Worm (Caenorhabditis elegans) whole organism, L4 larva: Measurements from ENCODE around the gene gst-31.

Experiments used
- F10B5.3 ChIP-seq: sonication (generic microtip); optimal IDR thresholded peaks from 2 replicates; lab custom pipeline; 2016; ENCODE audit warnings: mild to moderate bottlenecking, missing genetic modification characterization, missing compliant biosample characterization
- F37D6.2 ChIP-seq: sonication (generic microtip); optimal IDR thresholded peaks from 2 replicates; lab custom pipeline; 2016; ENCODE audit warnings: mild to moderate bottlenecking, missing genetic modification characterization, missing compliant biosample characterization
- F49E8.2 ChIP-seq: sonication (generic microtip); optimal IDR thresholded peaks from 2 replicates; lab custom pipeline; 2016; ENCODE audit warnings: missing compliant biosample characterization, mild to moderate bottlenecking, missing genetic modification characterization, borderline replicate concordance
- T20F7.1 ChIP-seq: fragments of 200-800 bp; sonication (Bioruptor generic); optimal IDR thresholded peaks from 2 replicates; lab custom pipeline; 2018; ENCODE audit warnings: mild to moderate bottlenecking, missing genetic modification characterization, missing compliant biosample characterization
- Y105C5A.15 ChIP-seq: fragments of 200-800 bp; sonication (Bioruptor generic); IDR thresholded peaks from 2 replicates; pipeline ENCODE4 v1.3.6; 2022; ENCODE audit warnings: missing genetic modification characterization, missing compliant biosample characterization
- Y48G9A.11 ChIP-seq: fragments of 200-800 bp; sonication (Bioruptor generic); IDR thresholded peaks from 2 replicates; pipeline ENCODE4 v1.3.6; 2022; ENCODE audit warnings: missing genetic modification reagents, missing genetic modification characterization, missing compliant biosample characterization
- Y5F2A.4 ChIP-seq: fragments of 200-800 bp; sonication (Bioruptor generic); optimal IDR thresholded peaks from 2 replicates; lab custom pipeline; 2018; ENCODE audit warnings: mild to moderate bottlenecking, missing genetic modification characterization, missing compliant biosample characterization
- Y75B8A.6 ChIP-seq: fragments of 200-800 bp; sonication (Bioruptor generic); IDR thresholded peaks from 2 replicates; pipeline ENCODE4 v1.3.6; 2022; ENCODE audit warnings: missing genetic modification reagents, missing genetic modification characterization, missing compliant biosample characterization
- ZK546.5 ChIP-seq, 2 experiments: sonication (generic microtip); optimal IDR thresholded peaks; 2 replicates each; lab custom pipeline; 2017; ENCODE audit warnings: missing biosample characterization in 2 of 2, missing genetic modification characterization in 2 of 2
- ama-1 ChIP-seq: fragments of 150-350 bp; optimal IDR thresholded peaks from 2 replicates; lab custom pipeline; 2014; ENCODE audit warnings: inconsistent platforms, mixed read lengths
- arid-1 ChIP-seq: fragments of 200-800 bp; sonication (Bioruptor generic); conservative IDR thresholded peaks from 2 replicates; pipeline ENCODE4 v1.3.6; 2022; ENCODE audit warnings: missing genetic modification reagents, missing genetic modification characterization, missing compliant biosample characterization
- attf-4 ChIP-seq: sonication (generic microtip); optimal IDR thresholded peaks from 3 replicates; lab custom pipeline; 2017; ENCODE audit warnings: missing biosample characterization, missing genetic modification characterization
- ceh-20 ChIP-seq: fragments of 200-800 bp; sonication (Bioruptor generic); IDR thresholded peaks from 2 replicates; pipeline ENCODE4 v1.3.6; 2022; ENCODE audit warnings: missing genetic modification reagents, missing genetic modification characterization, missing compliant biosample characterization
- ceh-28 ChIP-seq: fragments of 150-350 bp; optimal IDR thresholded peaks from 2 replicates; lab custom pipeline; 2014; ENCODE audit warnings: missing biosample characterization, missing genetic modification reagents, missing genetic modification characterization
- ceh-32 ChIP-seq: sonication (generic microtip); optimal IDR thresholded peaks from 2 replicates; lab custom pipeline; 2016; ENCODE audit warnings: mild to moderate bottlenecking, missing genetic modification characterization, missing compliant biosample characterization; ENCODE audit not compliant: poor library complexity
- ceh-44 ChIP-seq: fragments of 200-800 bp; sonication (Bioruptor generic); IDR thresholded peaks from 2 replicates; pipeline ENCODE4 v1.3.6; 2022; ENCODE audit warnings: missing genetic modification reagents, missing genetic modification characterization, missing compliant biosample characterization
- ceh-62 ChIP-seq: sonication (generic microtip); optimal IDR thresholded peaks from 2 replicates; lab custom pipeline; 2017; ENCODE audit warnings: missing biosample characterization, missing genetic modification characterization
- ceh-82 ChIP-seq: sonication (generic microtip); optimal IDR thresholded peaks from 2 replicates; lab custom pipeline; 2017; ENCODE audit warnings: missing biosample characterization, missing genetic modification characterization
- ces-1 ChIP-seq: fragments of 150-350 bp; sonication (generic microtip); optimal IDR thresholded peaks from 4 replicates; lab custom pipeline; 2014; ENCODE audit warnings: missing biosample characterization, missing genetic modification reagents, missing genetic modification characterization
- cey-2 ChIP-seq: sonication (generic microtip); optimal IDR thresholded peaks from 3 replicates; lab custom pipeline; 2017; ENCODE audit warnings: missing genetic modification characterization, mild to moderate bottlenecking, missing compliant biosample characterization, antibody characterized with exemption, borderline replicate concordance; ENCODE audit not compliant: insufficient read depth
- ctbp-1 ChIP-seq: fragments of 200-800 bp; sonication (Bioruptor generic); IDR thresholded peaks from 2 replicates; pipeline ENCODE4 v1.3.6; 2022; ENCODE audit warnings: missing genetic modification reagents, missing genetic modification characterization, missing compliant biosample characterization
- daf-12 ChIP-seq: fragments of 150-350 bp; optimal IDR thresholded peaks from 2 replicates; lab custom pipeline; 2014; ENCODE audit warnings: missing biosample characterization, missing genetic modification reagents, missing genetic modification characterization
- daf-16 ChIP-seq, 3 experiments: sonication (generic microtip); optimal IDR thresholded peaks; 2 replicates each; lab custom pipeline; 2016 to 2017; ENCODE audit warnings: missing genetic modification characterization in 3 of 3, missing genetic modification reagents in 3 of 3, mild to moderate bottlenecking in 2 of 3, missing compliant biosample characterization in 2 of 3, missing biosample characterization in 1 of 3, moderate library complexity in 1 of 3
- daf-19 ChIP-seq: fragments of 200-800 bp; sonication (Bioruptor generic); conservative IDR thresholded peaks from 2 replicates; pipeline ENCODE4 v1.3.6; 2022; ENCODE audit warnings: missing genetic modification characterization, missing compliant biosample characterization
- daf-8 ChIP-seq: fragments of 200-800 bp; sonication (Bioruptor generic); IDR thresholded peaks from 2 replicates; pipeline ENCODE4 v1.3.6; 2022; ENCODE audit warnings: missing genetic modification characterization, missing compliant biosample characterization
- dmd-6 ChIP-seq: fragments of 200-800 bp; sonication (Bioruptor generic); IDR thresholded peaks from 2 replicates; pipeline ENCODE4 v1.3.6; 2022; ENCODE audit warnings: missing genetic modification reagents, missing genetic modification characterization, missing compliant biosample characterization
- duxl-1 ChIP-seq: sonication (generic microtip); optimal IDR thresholded peaks from 2 replicates; lab custom pipeline; 2016; ENCODE audit warnings: mild to moderate bottlenecking, missing genetic modification characterization, moderate library complexity, missing compliant biosample characterization; ENCODE audit not compliant: poor library complexity
- egl-27 ChIP-seq: sonication (generic microtip); optimal IDR thresholded peaks from 3 replicates; lab custom pipeline; 2017; ENCODE audit warnings: missing biosample characterization, missing genetic modification reagents, missing genetic modification characterization
- egl-43 ChIP-seq: fragments of 200-800 bp; sonication (Bioruptor generic); IDR thresholded peaks from 2 replicates; pipeline ENCODE4 v1.3.6; 2022; ENCODE audit warnings: missing genetic modification reagents, missing genetic modification characterization, missing compliant biosample characterization
- hif-1 ChIP-seq, 2 experiments: sonication (generic microtip); optimal IDR thresholded peaks; 2 replicates each; lab custom pipeline; 2016 to 2017; ENCODE audit warnings: missing compliant biosample characterization in 2 of 2, missing genetic modification characterization in 2 of 2, missing genetic modification reagents in 2 of 2, missing genotype in 2 of 2, mild to moderate bottlenecking in 1 of 2
- hlh-11 ChIP-seq: fragments of 200-800 bp; sonication (Bioruptor generic); optimal IDR thresholded peaks from 2 replicates; lab custom pipeline; 2018; ENCODE audit warnings: mild to moderate bottlenecking, missing genetic modification characterization, missing compliant biosample characterization
- lin-1 ChIP-seq: fragments of 200-800 bp; sonication (Bioruptor generic); IDR thresholded peaks from 2 replicates; pipeline ENCODE4 v1.3.6; 2022; ENCODE audit warnings: missing genetic modification reagents, missing genetic modification characterization, missing compliant biosample characterization
- lin-38 ChIP-seq: fragments of 200-800 bp; sonication (Bioruptor generic); IDR thresholded peaks from 2 replicates; pipeline ENCODE4 v1.3.6; 2022; ENCODE audit warnings: missing genetic modification reagents, missing genetic modification characterization, missing compliant biosample characterization
- lin-39 ChIP-seq: fragments of 150-350 bp; optimal IDR thresholded peaks from 2 replicates; lab custom pipeline; 2014; ENCODE audit warnings: missing biosample characterization, missing genetic modification reagents, missing genetic modification characterization
- lir-3 ChIP-seq: sonication (generic microtip); optimal IDR thresholded peaks from 2 replicates; lab custom pipeline; 2016; ENCODE audit warnings: mild to moderate bottlenecking, missing genetic modification characterization, missing compliant biosample characterization
- madf-9 ChIP-seq: fragments of 200-800 bp; sonication (Bioruptor generic); conservative IDR thresholded peaks from 2 replicates; pipeline ENCODE4 v1.3.6; 2022; ENCODE audit warnings: missing genetic modification reagents, missing genetic modification characterization, missing compliant biosample characterization
- mdl-1 ChIP-seq, 2 experiments: fragments of 150-350 bp in 1 of 2; sonication (generic microtip) in 1 of 2; optimal IDR thresholded peaks; 2 replicates each; lab custom pipeline; 2014 to 2017; ENCODE audit warnings: missing biosample characterization in 2 of 2, missing genetic modification characterization in 2 of 2
- mdt-29 ChIP-seq: fragments of 200-800 bp; sonication (Bioruptor generic); IDR thresholded peaks from 2 replicates; pipeline ENCODE4 v1.3.6; 2022; ENCODE audit warnings: missing genetic modification reagents, missing genetic modification characterization, missing compliant biosample characterization
- nhr-237 ChIP-seq: sonication (generic microtip); optimal IDR thresholded peaks from 2 replicates; lab custom pipeline; 2017; ENCODE audit warnings: missing biosample characterization, missing genetic modification characterization
- nhr-28 ChIP-seq: fragments of 150-350 bp; optimal IDR thresholded peaks from 2 replicates; lab custom pipeline; 2014; ENCODE audit warnings: missing biosample characterization, missing genetic modification characterization
- nhr-42 ChIP-seq: fragments of 200-800 bp; sonication (Bioruptor generic); IDR thresholded peaks from 2 replicates; pipeline ENCODE4 v1.3.6; 2022; ENCODE audit warnings: missing genetic modification characterization, missing compliant biosample characterization
- nhr-48 ChIP-seq: sonication (generic microtip); optimal IDR thresholded peaks from 2 replicates; lab custom pipeline; 2016; ENCODE audit warnings: mild to moderate bottlenecking, missing genetic modification characterization, missing compliant biosample characterization
- nhr-6 ChIP-seq: fragments of 150-350 bp; optimal IDR thresholded peaks from 2 replicates; lab custom pipeline; 2014; ENCODE audit warnings: missing biosample characterization, missing genetic modification characterization
- pha-4 ChIP-seq, 2 experiments: fragments of 150-350 bp in 1 of 2; fragments of 200-800 bp in 1 of 2; sonication (Bioruptor generic) in 1 of 2; IDR thresholded peaks in 1 of 2; optimal IDR thresholded peaks in 1 of 2; 2 replicates each; pipeline versions ENCODE4 v1.3.6 to Lab custom; 2014 to 2022; ENCODE audit warnings: missing genetic modification characterization in 2 of 2, missing genetic modification reagents in 2 of 2, missing biosample characterization in 1 of 2, missing compliant biosample characterization in 1 of 2
- pqm-1 ChIP-seq: sonication (generic microtip); optimal IDR thresholded peaks from 2 replicates; lab custom pipeline; 2017; ENCODE audit warnings: missing biosample characterization, missing genetic modification characterization
- set-16 ChIP-seq: fragments of 200-800 bp; sonication (Bioruptor generic); IDR thresholded peaks from 2 replicates; pipeline ENCODE4 v1.3.6; 2022; ENCODE audit warnings: missing genetic modification reagents, missing genetic modification characterization, missing compliant biosample characterization
- skn-1 ChIP-seq: fragments of 150-350 bp; optimal IDR thresholded peaks from 2 replicates; lab custom pipeline; 2014; ENCODE audit warnings: missing biosample characterization, missing genetic modification characterization
- snpc-1.2 ChIP-seq: fragments of 200-800 bp; sonication (Bioruptor generic); IDR thresholded peaks from 2 replicates; pipeline ENCODE4 v1.3.6; 2022; ENCODE audit warnings: missing genetic modification reagents, missing genetic modification characterization, missing compliant biosample characterization
- snpc-4 ChIP-seq: fragments of 150-350 bp; optimal IDR thresholded peaks from 2 replicates; lab custom pipeline; 2014; ENCODE audit warnings: missing biosample characterization, missing genetic modification characterization
- spr-3 ChIP-seq: fragments of 200-800 bp; sonication (Bioruptor generic); optimal IDR thresholded peaks from 2 replicates; lab custom pipeline; 2018; ENCODE audit warnings: mild to moderate bottlenecking, missing genetic modification characterization, missing compliant biosample characterization
- tag-97 ChIP-seq: fragments of 200-800 bp; sonication (Bioruptor generic); IDR thresholded peaks from 2 replicates; pipeline ENCODE4 v1.3.6; 2022; ENCODE audit warnings: missing genetic modification characterization, missing compliant biosample characterization

The gst-31 gene

DNA sequence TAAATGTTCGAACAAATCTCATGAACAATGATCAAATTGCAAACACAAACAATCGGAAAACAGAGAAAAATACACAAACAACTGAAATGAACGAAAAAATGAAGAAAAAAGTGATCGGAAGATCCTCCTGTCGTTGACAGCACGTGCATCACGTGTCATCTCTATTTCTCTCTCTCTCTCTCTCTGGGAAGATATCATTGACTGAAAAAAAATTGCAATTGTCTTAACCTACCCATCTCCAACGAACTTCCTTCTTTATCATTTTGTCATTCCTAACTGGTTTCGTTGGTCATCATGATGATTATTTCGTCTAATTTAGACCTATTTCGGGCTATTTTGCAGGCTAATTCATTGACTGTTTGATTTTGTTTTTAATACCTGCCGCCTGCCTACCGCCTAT is 30.6 kb upstream of the gst-31 start (continued):
- TF ChIP-seq hif-1 (tag; optimal IDR thresholded peaks at IDR 0.05; lab: Kevin White, UChicago) (no peak), egl-43 (GFP tag; lab: Robert Waterston, UW) (no peak), daf-12 (tag; lab: Kevin White, UChicago) (no peak), Y48G9A.11 (GFP tag; lab: Robert Waterston, UW) (no peak), ceh-44 (no peak), arid-1 (GFP tag; lab: Robert Waterston, UW) (no peak), pqm-1 (tag; lab: Kevin White, UChicago) (no peak), mdl-1 (tag; optimal IDR thresholded peaks at IDR 0.05; lab: Kevin White, UChicago) (peak; percentile 15 to 89), nhr-237 (no peak), T20F7.1 (GFP tag; lab: Kevin White, UChicago) (no peak), F37D6.2 (tag; lab: Kevin White, UChicago) (no peak), Y105C5A.15 (no peak), ceh-62 (tag; lab: Kevin White, UChicago) (no peak), attf-4 (tag; lab: Kevin White, UChicago) (no peak), lir-3 (tag; lab: Kevin White, UChicago) (no peak), Y75B8A.6 (no peak), egl-27 (tag; lab: Kevin White, UChicago) (no peak), nhr-6 (tag; lab: Kevin White, UChicago) (peak; percentile 34), daf-16 (GFP tag; optimal IDR thresholded peaks at IDR 0.05; lab: Kevin White, UChicago) (peak in 1 of 2 experiments; percentile 84), daf-16 (tag; optimal IDR thresholded peaks at IDR 0.05; lab: Kevin White, UChicago) (no peak), dmd-6 (GFP tag; lab: Robert Waterston, UW) (peak; percentile 68), tag-97 (GFP tag; lab: Robert Waterston, UW) (no peak), set-16 (GFP tag; lab: Robert Waterston, UW) (no peak), cey-2 (tag; lab: Kevin White, UChicago) (no peak), nhr-48 (peak; percentile 73), skn-1 (tag; lab: Kevin White, UChicago) (no peak), lin-1 (GFP tag; lab: Robert Waterston, UW) (peak; percentile 57; the same call in 1 of the 2 replicates), Y5F2A.4 (no peak), ama-1 (lab: Kevin White, UChicago) (peak; percentile 14), ceh-20 (no peak), lin-39 (tag; lab: Kevin White, UChicago) (no peak), ZK546.5 (tag; optimal IDR thresholded peaks at IDR 0.05; lab: Kevin White, UChicago) (no peak), lin-38 (GFP tag; lab: Robert Waterston, UW) (no peak), F10B5.3 (tag; lab: Kevin White, UChicago) (no peak), hlh-11 (tag; lab: Kevin White, UChicago) (peak; percentile 84), pha-4 (GFP tag; IDR thresholded peaks at IDR 0.05; lab: Robert Waterston, UW) (no peak), pha-4 (tag; optimal IDR thresholded peaks at IDR 0.05; lab: Kevin White, UChicago) (no peak), snpc-1.2 (no peak), ceh-32 (tag; lab: Kevin White, UChicago) (no peak), ctbp-1 (GFP tag; lab: Robert Waterston, UW) (peak; percentile 52; the same call in 1 of the 2 replicates), F49E8.2 (no peak), daf-19 (GFP tag; lab: Robert Waterston, UW) (no peak), mdt-29 (GFP tag; lab: Robert Waterston, UW) (no peak), spr-3 (GFP tag; lab: Kevin White, UChicago) (no peak), duxl-1 (tag; lab: Kevin White, UChicago) (no peak), ceh-28 (tag; lab: Kevin White, UChicago) (no peak), daf-8 (GFP tag; lab: Robert Waterston, UW) (no peak), nhr-42 (no peak), snpc-4 (no peak), ceh-82 (tag; lab: Kevin White, UChicago) (no peak), nhr-28 (tag; lab: Kevin White, UChicago) (peak; percentile 54), ces-1 (GFP tag; lab: Kevin White, UChicago) (no peak), madf-9 (GFP tag; lab: Robert Waterston, UW) (no peak)
